Comparison of ENCODE assay signal across 1 fruit fly cellular context in the genomic region with DNA sequence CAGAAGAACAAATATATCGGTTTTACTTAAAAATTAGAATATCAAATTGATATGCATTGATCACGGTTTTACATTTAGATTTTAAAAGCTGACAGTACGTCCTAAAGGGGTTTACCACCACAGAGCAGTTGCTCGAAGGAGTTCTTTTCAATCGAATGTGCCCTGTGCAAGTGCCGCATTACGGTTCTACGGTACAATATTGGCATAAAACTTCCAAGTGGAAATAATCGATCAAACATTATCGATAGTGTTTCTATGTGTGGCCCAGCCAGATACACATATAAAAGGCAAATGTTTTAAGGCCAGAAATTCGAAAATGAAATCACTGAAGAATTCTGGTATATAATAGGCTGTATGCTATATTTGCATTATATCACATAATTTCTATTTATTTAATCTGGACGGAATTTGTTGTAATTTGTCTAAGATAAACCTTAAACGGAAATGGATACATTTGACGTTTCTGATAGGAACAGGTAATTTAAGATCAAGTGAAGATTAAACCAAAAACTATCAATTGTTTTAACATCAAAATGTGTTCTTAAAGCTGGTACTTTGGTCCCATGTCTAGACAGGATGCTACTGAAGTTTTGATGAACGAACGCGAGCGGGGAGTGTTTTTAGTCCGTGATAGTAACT.
TF ChIP-seq lines count a peak whose summit lies in the region.

Gene Crk, plus strand, starts transcription at position 214 of the 639 bp plus-strand sequence.

TF ChIP-seq in whole organism, embryonic, 481 proteins besides CTCF, POLR2A, EP300 and RAD21 (continued from another document):
- TF ChIP-seq CG5953 (GFP tag; IDR thresholded peaks at IDR 0.05; lab: Robert Waterston, UW) (no peak), bowl (GFP tag; IDR thresholded peaks at IDR 0.05; lab: Robert Waterston, UW) (no peak), CG11723 (GFP tag; optimal IDR thresholded peaks at IDR 0.05; lab: Kevin White, UChicago) (peak; percentile 98), peb (GFP tag; IDR thresholded peaks at IDR 0.05; lab: Robert Waterston, UW) (no peak), klu (GFP tag; IDR thresholded peaks at IDR 0.05; lab: Robert Waterston, UW) (no peak), CG7928 (GFP tag; optimal IDR thresholded peaks at IDR 0.05; lab: Kevin White, UChicago) (no peak), Mad (GFP tag; optimal IDR thresholded peaks at IDR 0.05; lab: Kevin White, UChicago) (peak; percentile 19), otp (GFP tag; IDR thresholded peaks at IDR 0.05; lab: Robert Waterston, UW) (no peak), en (GFP tag; optimal IDR thresholded peaks at IDR 0.05; lab: Kevin White, UChicago) (no peak), Fer1 (GFP tag; optimal IDR thresholded peaks at IDR 0.05; lab: Kevin White, UChicago) (peak; percentile 30), MTF-1 (GFP tag; optimal IDR thresholded peaks at IDR 0.05; lab: Kevin White, UChicago; ENCODE audit: borderline replicate concordance) (no peak), Med (GFP tag; lab: Kevin White, UChicago) (peak; percentile 61), CG8944 (GFP tag; optimal IDR thresholded peaks at IDR 0.05; lab: Kevin White, UChicago) (no peak), CG8359 (GFP tag; optimal IDR thresholded peaks at IDR 0.05; lab: Kevin White, UChicago; ENCODE audit: borderline replicate concordance) (no peak), CG4404 (GFP tag; IDR thresholded peaks at IDR 0.05; lab: Robert Waterston, UW) (no peak), Ravus (GFP tag; IDR thresholded peaks at IDR 0.05; lab: Robert Waterston, UW) (no peak), gfzf (GFP tag; optimal IDR thresholded peaks at IDR 0.05; lab: Kevin White, UChicago) (peak; percentile 33), sna (GFP tag; IDR thresholded peaks at IDR 0.05; lab: Robert Waterston, UW; ENCODE audit: partially characterized antibody) (no peak), CG8765 (GFP tag; IDR thresholded peaks at IDR 0.05; lab: Robert Waterston, UW) (no peak), CG7556 (GFP tag; optimal IDR thresholded peaks at IDR 0.05; lab: Kevin White, UChicago) (no peak), CG13123 (GFP tag; optimal IDR thresholded peaks at IDR 0.05; lab: Kevin White, UChicago) (no peak), nmo (GFP tag; optimal IDR thresholded peaks at IDR 0.05; lab: Kevin White, UChicago) (no peak), ab (GFP tag; optimal IDR thresholded peaks at IDR 0.05; lab: Kevin White, UChicago) (no peak), CG7839 (tag; optimal IDR thresholded peaks at IDR 0.05; lab: Kevin White, UChicago) (no peak), Stat92E (GFP tag; optimal IDR thresholded peaks at IDR 0.05; lab: Kevin White, UChicago) (peak in 1 of 3 experiments; percentile 66), CG18011 (GFP tag; optimal IDR thresholded peaks at IDR 0.05; lab: Kevin White, UChicago) (no peak), Meics (GFP tag; optimal IDR thresholded peaks at IDR 0.05; lab: Kevin White, UChicago) (no peak), Bdp1 (GFP tag; optimal IDR thresholded peaks at IDR 0.05; lab: Kevin White, UChicago) (no peak), CG3995 (GFP tag; optimal IDR thresholded peaks at IDR 0.05; lab: Kevin White, UChicago) (peak; percentile 32), oc (tag; optimal IDR thresholded peaks at IDR 0.05; lab: Kevin White, UChicago) (no peak), h (optimal IDR thresholded peaks at IDR 0.05; lab: Kevin White, UChicago) (no peak)
